Worm (Caenorhabditis elegans) whole organism, L1 larva: ENCODE results near the gene F59A7.12.
A peak's percentile ranks its signal among the peaks of the same experiment; 100 is the strongest.

Experiments used
- C04F5.9 ChIP-seq: sonication (generic microtip); optimal IDR thresholded peaks from 2 replicates; lab custom pipeline; 2016; ENCODE audit warnings: missing genetic modification characterization, missing compliant biosample characterization
- alr-1 ChIP-seq: fragments of 200-800 bp; sonication (Bioruptor generic); optimal IDR thresholded peaks from 2 replicates; lab custom pipeline; 2018; ENCODE audit warnings: borderline replicate concordance, mild to moderate bottlenecking, missing genetic modification characterization, missing compliant biosample characterization
- aly-2 ChIP-seq: fragments of 150-350 bp; optimal IDR thresholded peaks from 2 replicates; lab custom pipeline; 2014; ENCODE audit warnings: missing biosample characterization, missing genetic modification characterization
- ceh-63 ChIP-seq: fragments of 200-800 bp; sonication (Bioruptor generic); optimal IDR thresholded peaks from 2 replicates; lab custom pipeline; 2018; ENCODE audit warnings: mild to moderate bottlenecking, missing genetic modification characterization, missing compliant biosample characterization
- dpl-1 ChIP-seq, 3 experiments: fragments of 150-350 bp in 2 of 3; sonication (generic microtip) in 1 of 3; optimal IDR thresholded peaks; 2 replicates each; lab custom pipeline; 2014 to 2017; ENCODE audit warnings: missing biosample characterization in 3 of 3, missing genetic modification characterization in 3 of 3, missing genetic modification reagents in 3 of 3
- dsc-1 ChIP-seq: sonication (generic microtip); optimal IDR thresholded peaks from 2 replicates; lab custom pipeline; 2016; ENCODE audit warnings: mild to moderate bottlenecking, missing genetic modification characterization, missing compliant biosample characterization
- efl-1 ChIP-seq, 4 experiments: fragments of 150-350 bp; optimal IDR thresholded peaks in 3 of 4; peaks in 1 of 4; 1 replicate in 1 of 4; 2 replicates in 3 of 4; lab custom pipeline; 2014; ENCODE audit warnings: missing biosample characterization in 2 of 4, missing genetic modification characterization in 2 of 4, missing genetic modification reagents in 2 of 4
- egl-13 ChIP-seq: sonication (generic microtip); optimal IDR thresholded peaks from 2 replicates; lab custom pipeline; 2016; ENCODE audit warnings: missing genotype, missing genetic modification reagents, missing genetic modification characterization, missing compliant biosample characterization
- egl-27 ChIP-seq, 2 experiments: fragments of 150-350 bp in 1 of 2; sonication (generic microtip); optimal IDR thresholded peaks; 3 replicates each; lab custom pipeline; 2017 to 2018; ENCODE audit warnings: missing biosample characterization in 2 of 2, missing genetic modification characterization in 2 of 2, missing genetic modification reagents in 2 of 2
- fkh-8 ChIP-seq: sonication (generic microtip); optimal IDR thresholded peaks from 2 replicates; lab custom pipeline; 2016; ENCODE audit warnings: mild to moderate bottlenecking, missing genetic modification characterization, missing compliant biosample characterization
- fos-1 ChIP-seq: fragments of 150-350 bp; optimal IDR thresholded peaks from 2 replicates; lab custom pipeline; 2014; ENCODE audit warnings: missing biosample characterization, missing genetic modification characterization
- grh-1 ChIP-seq: fragments of 200-800 bp; sonication (Bioruptor generic); IDR thresholded peaks from 2 replicates; pipeline ENCODE4 v1.3.6; 2022; ENCODE audit warnings: missing genetic modification reagents, missing genetic modification characterization, missing compliant biosample characterization
- hpl-2 ChIP-seq: fragments of 150-350 bp; optimal IDR thresholded peaks from 2 replicates; lab custom pipeline; 2014; ENCODE audit warnings: missing biosample characterization, missing genetic modification reagents, missing genetic modification characterization
- isw-1 ChIP-seq: fragments of 200-800 bp; sonication (Bioruptor generic); IDR thresholded peaks from 2 replicates; pipeline ENCODE4 v1.3.6; 2022; ENCODE audit warnings: missing genetic modification characterization, missing compliant biosample characterization
- lin-14 ChIP-seq: fragments of 200-800 bp; sonication (Bioruptor generic); optimal IDR thresholded peaks from 2 replicates; lab custom pipeline; 2018; ENCODE audit warnings: mild to moderate bottlenecking, missing genetic modification characterization, moderate library complexity, missing compliant biosample characterization
- lin-35 ChIP-seq, 2 experiments: fragments of 150-350 bp; optimal IDR thresholded peaks; 2 replicates each; lab custom pipeline; 2014; ENCODE audit warnings: missing biosample characterization in 2 of 2, missing genetic modification characterization in 2 of 2, missing genetic modification reagents in 2 of 2
- lir-3 ChIP-seq: sonication (generic microtip); optimal IDR thresholded peaks from 2 replicates; lab custom pipeline; 2016; ENCODE audit warnings: mild to moderate bottlenecking, missing genetic modification characterization, moderate library complexity, missing compliant biosample characterization; ENCODE audit not compliant: poor library complexity
- mdl-1 ChIP-seq, 2 experiments: fragments of 150-350 bp; optimal IDR thresholded peaks; 2 replicates each; lab custom pipeline; 2014 to 2017; ENCODE audit warnings: missing biosample characterization in 2 of 2, missing genetic modification characterization in 2 of 2, inconsistent platforms in 1 of 2
- mep-1 ChIP-seq: fragments of 150-350 bp; optimal IDR thresholded peaks from 2 replicates; lab custom pipeline; 2014; ENCODE audit warnings: missing biosample characterization, missing genetic modification characterization
- nhr-19 ChIP-seq: fragments of 200-800 bp; sonication (Bioruptor generic); conservative IDR thresholded peaks from 2 replicates; pipeline ENCODE4 v1.3.6; 2022; ENCODE audit warnings: missing genetic modification characterization, missing compliant biosample characterization
- nhr-20 ChIP-seq: sonication (generic microtip); optimal IDR thresholded peaks from 2 replicates; lab custom pipeline; 2016; ENCODE audit warnings: mild to moderate bottlenecking, missing genetic modification characterization, missing compliant biosample characterization
- nhr-47 ChIP-seq: sonication (generic microtip); optimal IDR thresholded peaks from 2 replicates; lab custom pipeline; 2016; ENCODE audit warnings: mild to moderate bottlenecking, missing genetic modification characterization, moderate library complexity, missing compliant biosample characterization
- nhr-71 ChIP-seq: sonication (generic microtip); optimal IDR thresholded peaks from 2 replicates; lab custom pipeline; 2016; ENCODE audit warnings: mild to moderate bottlenecking, missing genetic modification characterization, moderate library complexity, missing compliant biosample characterization
- nhr-77 ChIP-seq: fragments of 150-350 bp; optimal IDR thresholded peaks from 2 replicates; lab custom pipeline; 2014; ENCODE audit warnings: missing biosample characterization, missing genetic modification characterization
- nhr-84 ChIP-seq: sonication (generic microtip); optimal IDR thresholded peaks from 2 replicates; lab custom pipeline; 2017; ENCODE audit warnings: missing biosample characterization, missing genetic modification characterization
- nhr-85 ChIP-seq: sonication (generic microtip); peaks from one replicate; lab custom pipeline; 2016; ENCODE audit warnings: missing genetic modification characterization, inconsistent platforms, missing compliant biosample characterization
- nhr-90 ChIP-seq: sonication (generic microtip); optimal IDR thresholded peaks from 2 replicates; lab custom pipeline; 2016; ENCODE audit warnings: mild to moderate bottlenecking, missing genetic modification characterization, missing compliant biosample characterization; ENCODE audit not compliant: poor library complexity
- pag-3 ChIP-seq: sonication (generic microtip); optimal IDR thresholded peaks from 2 replicates; lab custom pipeline; 2017; ENCODE audit warnings: missing genetic modification characterization, mild to moderate bottlenecking, missing compliant biosample characterization, antibody characterized with exemption, borderline replicate concordance; ENCODE audit not compliant: insufficient read depth
- pax-3 ChIP-seq: fragments of 200-800 bp; sonication (Bioruptor generic); optimal IDR thresholded peaks from 2 replicates; lab custom pipeline; 2018; ENCODE audit warnings: mild to moderate bottlenecking, missing genetic modification characterization, moderate library complexity, missing compliant biosample characterization
- pqm-1 ChIP-seq: sonication (generic microtip); optimal IDR thresholded peaks from 3 replicates; lab custom pipeline; 2017; ENCODE audit warnings: missing biosample characterization, missing genetic modification characterization
- rnt-1 ChIP-seq: sonication (generic microtip); optimal IDR thresholded peaks from 2 replicates; lab custom pipeline; 2016; ENCODE audit warnings: mild to moderate bottlenecking, missing genetic modification characterization, moderate library complexity, missing compliant biosample characterization
- skn-1 ChIP-seq: fragments of 150-350 bp; optimal IDR thresholded peaks from 2 replicates; lab custom pipeline; 2014; ENCODE audit warnings: missing biosample characterization, missing genetic modification characterization
- snpc-4 ChIP-seq: fragments of 150-350 bp; optimal IDR thresholded peaks from 2 replicates; lab custom pipeline; 2014; ENCODE audit warnings: missing biosample characterization, missing genetic modification characterization
- tbx-2 ChIP-seq: sonication (generic microtip); optimal IDR thresholded peaks from 2 replicates; lab custom pipeline; 2016; ENCODE audit warnings: missing genetic modification characterization, missing compliant biosample characterization
- unc-130 ChIP-seq: fragments of 150-350 bp; optimal IDR thresholded peaks from 2 replicates; lab custom pipeline; 2017; ENCODE audit warnings: missing biosample characterization, missing genetic modification characterization, inconsistent platforms
- unc-30 ChIP-seq: sonication (generic microtip); optimal IDR thresholded peaks from 2 replicates; lab custom pipeline; 2017; ENCODE audit warnings: missing biosample characterization, missing genetic modification characterization
- unc-86 ChIP-seq: sonication (generic microtip); optimal IDR thresholded peaks from 2 replicates; lab custom pipeline; 2016; ENCODE audit warnings: missing genetic modification characterization, missing compliant biosample characterization
- vab-15 ChIP-seq: sonication (generic microtip); optimal IDR thresholded peaks from 2 replicates; lab custom pipeline; 2017; ENCODE audit warnings: missing genotype, mild to moderate bottlenecking, missing genetic modification characterization, missing compliant biosample characterization
- xbp-1 ChIP-seq: sonication (generic microtip); optimal IDR thresholded peaks from 2 replicates; lab custom pipeline; 2016; ENCODE audit warnings: missing genetic modification characterization, missing compliant biosample characterization
- zag-1 ChIP-seq: fragments of 150-350 bp; optimal IDR thresholded peaks from 2 replicates; lab custom pipeline; 2014; ENCODE audit warnings: missing biosample characterization, missing genetic modification characterization
- zip-4 ChIP-seq: fragments of 200-800 bp; sonication (Bioruptor generic); optimal IDR thresholded peaks from 2 replicates; lab custom pipeline; 2018; ENCODE audit warnings: mild to moderate bottlenecking, missing genetic modification characterization, moderate library complexity, missing compliant biosample characterization
- ztf-11 ChIP-seq, 2 experiments: sonication (generic microtip); optimal IDR thresholded peaks; 2 replicates each; lab custom pipeline; 2016 to 2017; ENCODE audit warnings: missing genetic modification characterization in 2 of 2, missing biosample characterization in 1 of 2, missing compliant biosample characterization in 1 of 2
- ztf-4 ChIP-seq: fragments of 150-350 bp; optimal IDR thresholded peaks from 2 replicates; lab custom pipeline; 2014; ENCODE audit warnings: missing biosample characterization, missing genetic modification characterization

Gene F59A7.12

DNA sequence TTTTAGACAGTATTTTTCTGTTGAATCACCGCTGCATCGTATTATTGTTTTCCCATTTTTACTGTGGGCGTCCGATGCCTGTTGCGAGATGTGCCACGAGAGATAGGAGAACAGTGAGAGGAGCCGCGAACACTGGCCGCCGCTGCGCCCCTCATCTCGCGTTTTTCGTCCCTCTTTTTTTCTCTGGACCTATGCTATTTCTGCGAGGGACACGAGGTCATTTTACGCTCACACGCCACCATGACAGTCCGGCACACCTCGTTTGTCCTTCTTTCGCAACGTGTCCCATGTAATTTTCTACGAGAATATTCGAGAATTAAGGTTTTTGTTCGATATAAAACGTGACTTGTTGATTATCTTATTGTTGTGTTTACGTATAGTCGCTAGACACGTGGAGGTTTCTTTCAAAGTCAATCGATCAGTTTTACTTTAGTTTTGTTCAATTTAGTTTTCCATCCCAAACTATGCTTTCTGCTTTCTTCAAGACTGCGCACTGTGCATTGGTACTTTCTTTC is 38.1 kb downstream of the F59A7.12 start, which contains the start of gene lbp-9 (continued):
- TF ChIP-seq mdl-1 (tag; optimal IDR thresholded peaks at IDR 0.05; lab: Kevin White, UChicago) (peak in 1 of 2 experiments; percentile 81), ztf-4 (peak; percentile 21), efl-1 (optimal IDR thresholded peaks at IDR 0.05; lab: Kevin White, UChicago) (peak; percentile 12 to 35), efl-1 (GFP tag; optimal IDR thresholded peaks at IDR 0.05 in 1 of 2; lab: Kevin White, UChicago) (peak; percentile 36 to 82), lin-35 (GFP tag; optimal IDR thresholded peaks at IDR 0.05; lab: Kevin White, UChicago) (peak; percentile 42 to 69), mep-1 (peak; percentile 89), xbp-1 (tag; lab: Kevin White, UChicago) (peak; percentile 35), C04F5.9 (tag; lab: Kevin White, UChicago) (peak; percentile 15), grh-1 (no peak), skn-1 (tag; lab: Kevin White, UChicago) (peak; percentile 74), nhr-90 (peak; percentile 43), tbx-2 (tag; lab: Kevin White, UChicago) (peak; percentile 23), isw-1 (GFP tag; lab: Robert Waterston, UW) (no peak)

DNA sequence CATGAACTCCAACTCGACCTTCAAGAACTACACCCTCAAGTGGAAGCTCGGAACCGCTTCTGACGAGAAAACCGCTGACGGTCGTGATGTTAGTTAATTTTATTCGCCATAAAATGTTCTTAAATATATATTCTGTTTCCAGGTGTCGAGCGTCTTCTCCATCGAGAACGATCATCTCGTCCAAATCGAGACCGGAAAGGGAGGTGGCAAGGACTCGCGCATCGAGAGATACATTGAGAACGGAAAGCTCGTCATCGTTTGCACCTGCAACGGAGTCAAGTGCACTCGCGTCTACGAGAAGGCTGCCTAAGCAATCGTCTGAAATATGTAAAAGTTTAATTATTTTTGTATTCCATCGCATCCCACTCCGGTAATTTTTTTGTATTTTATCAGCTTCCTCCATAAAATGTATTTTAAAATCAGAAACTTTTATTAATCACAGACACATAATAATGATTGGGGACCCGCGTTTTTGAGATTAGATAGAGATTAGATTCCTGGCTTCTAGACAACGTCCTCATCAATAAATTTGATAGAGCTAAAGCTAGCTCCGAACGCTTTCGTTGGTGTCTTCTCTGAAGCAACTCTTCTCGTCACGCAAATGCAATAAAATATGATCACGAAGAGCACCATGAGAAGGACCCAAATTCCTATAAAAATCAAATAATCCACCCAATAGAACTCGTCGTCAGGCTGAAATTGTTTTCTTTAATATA is 38.9 kb downstream of the F59A7.12 start:
- TF ChIP-seq aly-2 (tag; lab: Kevin White, UChicago) (no peak), egl-13 (tag; lab: Kevin White, UChicago) (no peak), mep-1 (peak; percentile 13), fos-1 (tag; lab: Kevin White, UChicago) (no peak), nhr-20 (tag; lab: Kevin White, UChicago) (no peak), egl-27 (tag; optimal IDR thresholded peaks at IDR 0.05; lab: Kevin White, UChicago) (no peak), snpc-4 (no peak), unc-86 (tag; lab: Kevin White, UChicago) (no peak), ceh-63 (GFP tag; lab: Kevin White, UChicago) (no peak), pag-3 (tag; lab: Kevin White, UChicago) (no peak), nhr-84 (tag; lab: Kevin White, UChicago) (no peak), ztf-11 (tag; optimal IDR thresholded peaks at IDR 0.05; lab: Kevin White, UChicago) (no peak), vab-15 (tag; lab: Kevin White, UChicago) (no peak), nhr-77 (no peak), hpl-2 (GFP tag; lab: Kevin White, UChicago) (no peak), nhr-85 (tag; lab: Kevin White, UChicago) (peak; percentile 22)

DNA sequence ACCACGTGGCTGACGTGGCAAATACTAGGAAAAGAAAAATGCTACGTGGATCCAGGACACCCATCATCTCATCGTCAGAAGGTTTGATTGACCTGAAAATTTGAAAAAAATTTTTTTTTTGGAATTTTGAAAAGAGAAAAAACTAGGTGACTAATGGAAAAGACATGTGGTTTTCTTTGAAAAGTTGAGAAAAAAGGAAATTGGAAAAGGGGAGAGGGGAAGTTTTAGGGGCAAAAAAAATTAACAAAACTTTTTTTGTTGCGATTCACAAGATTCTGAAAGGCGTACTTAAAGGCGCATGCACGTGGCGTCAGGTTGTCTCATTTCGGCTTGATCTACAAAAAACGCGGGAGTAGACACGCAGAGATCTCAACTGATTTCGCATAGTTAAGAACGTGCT is 42.8 kb downstream of the F59A7.12 start, which contains the start of gene Y40B10A.9:
Y40B10A.9 (minus strand) TSS at position 101 of the 400 bp plus-strand sequence.
- TF ChIP-seq rnt-1 (tag; lab: Kevin White, UChicago) (no peak), unc-30 (tag; lab: Kevin White, UChicago) (no peak), lir-3 (no peak), dsc-1 (no peak), pqm-1 (tag; lab: Kevin White, UChicago) (no peak), ztf-11 (tag; optimal IDR thresholded peaks at IDR 0.05; lab: Kevin White, UChicago) (no peak), zag-1 (tag; lab: Kevin White, UChicago) (no peak), nhr-77 (no peak), mdl-1 (tag; optimal IDR thresholded peaks at IDR 0.05; lab: Kevin White, UChicago) (no peak)

DNA sequence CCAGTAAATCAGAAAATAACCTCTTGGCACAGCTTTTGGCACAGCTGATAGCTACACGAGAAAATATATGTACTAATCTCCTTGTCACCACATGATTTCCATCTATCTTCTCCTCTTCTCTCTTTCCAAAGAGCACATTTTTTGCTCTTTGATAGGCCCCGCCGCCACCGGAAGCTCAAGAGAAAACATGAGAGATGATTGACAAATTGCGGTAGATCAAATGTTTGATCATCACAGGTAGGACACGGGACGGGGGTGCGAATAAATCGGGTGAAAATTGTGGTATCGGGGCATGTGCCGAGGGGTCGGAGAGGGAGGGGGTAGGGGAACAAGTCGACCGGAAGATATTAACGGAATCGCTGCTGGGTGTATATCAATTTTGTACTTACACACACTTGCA is 46.1 kb downstream of the F59A7.12 start:
- no peak for TF ChIP-seq pax-3
- TF ChIP-seq dpl-1 (GFP tag; optimal IDR thresholded peaks at IDR 0.05; lab: Kevin White, UChicago): peak in 1 of 3 experiments; percentile 1
- TF ChIP-seq rnt-1 (tag; lab: Kevin White, UChicago): peak; percentile 64
- TF ChIP-seq vab-15 (tag; lab: Kevin White, UChicago): peak; percentile 83
- no peak for TF ChIP-seq lir-3
- peak; percentile 26 for TF ChIP-seq nhr-71 (tag; lab: Kevin White, UChicago)
- TF ChIP-seq unc-130 (tag; lab: Kevin White, UChicago): no peak
- TF ChIP-seq nhr-19 (GFP tag; lab: Robert Waterston, UW): no peak
- peak; percentile 88 for TF ChIP-seq lin-14
- peak; percentile 19 for TF ChIP-seq fkh-8 (tag; lab: Kevin White, UChicago)
- TF ChIP-seq zip-4 (GFP tag; lab: Kevin White, UChicago): no peak
- TF ChIP-seq alr-1: no peak
- TF ChIP-seq nhr-47: no peak
- TF ChIP-seq, all 84 proteins: peak for 6
